Fruit fly (Drosophila melanogaster) whole organism, pupa: Measurements from ENCODE around the gene stol.

Source experiments
- CG10348 ChIP-seq: fragments of 200-800 bp; sonication (Bioruptor generic); IDR thresholded peaks from 2 replicates; pipeline ENCODE4 v1.3.6; 2022; ENCODE audit warnings: missing biosample characterization, missing genetic modification characterization
- CG14655 ChIP-seq: fragments of 200-800 bp; sonication (Bioruptor generic); optimal IDR thresholded peaks from 3 replicates; lab custom pipeline; 2017; ENCODE audit warnings: mild to moderate bottlenecking, missing biosample characterization, missing genetic modification reagents, missing genetic modification characterization
- CG34367 ChIP-seq: fragments of 200-800 bp; sonication (Bioruptor generic); optimal IDR thresholded peaks from 2 replicates; lab custom pipeline; 2018; ENCODE audit warnings: missing biosample characterization, mild to moderate bottlenecking, missing genetic modification characterization
- CG8159 ChIP-seq: fragments of 200-800 bp; sonication (Bioruptor generic); optimal IDR thresholded peaks from 3 replicates; lab custom pipeline; 2018; ENCODE audit warnings: missing biosample characterization, mild to moderate bottlenecking, missing genetic modification characterization, moderate library complexity
- CG9948 ChIP-seq: fragments of 200-800 bp; sonication (Bioruptor generic); optimal IDR thresholded peaks from 2 replicates; lab custom pipeline; 2018; ENCODE audit warnings: missing biosample characterization, mild to moderate bottlenecking, missing genetic modification characterization, moderate library complexity
- Pif1A ChIP-seq: fragments of 200-800 bp; sonication (Bioruptor generic); optimal IDR thresholded peaks from 3 replicates; lab custom pipeline; 2016; ENCODE audit warnings: missing biosample characterization, missing genetic modification characterization

dm6 chr2L:15616697-15617096, 101.4 kb downstream of the stol start, which contains the start of gene CG11865:
- no peak for TF ChIP-seq Pif1A
- no peak for TF ChIP-seq CG8159
- no peak for TF ChIP-seq CG34367
- TF ChIP-seq CG9948, result no peak
- TF ChIP-seq CG10348 (GFP tag; lab: Robert Waterston, UW), result no peak
- TF ChIP-seq CG14655 (GFP tag; lab: Kevin White, UChicago), result no peak
